Worm (Caenorhabditis elegans): Measurements from ENCODE around the gene F54C9.14.

DNA sequence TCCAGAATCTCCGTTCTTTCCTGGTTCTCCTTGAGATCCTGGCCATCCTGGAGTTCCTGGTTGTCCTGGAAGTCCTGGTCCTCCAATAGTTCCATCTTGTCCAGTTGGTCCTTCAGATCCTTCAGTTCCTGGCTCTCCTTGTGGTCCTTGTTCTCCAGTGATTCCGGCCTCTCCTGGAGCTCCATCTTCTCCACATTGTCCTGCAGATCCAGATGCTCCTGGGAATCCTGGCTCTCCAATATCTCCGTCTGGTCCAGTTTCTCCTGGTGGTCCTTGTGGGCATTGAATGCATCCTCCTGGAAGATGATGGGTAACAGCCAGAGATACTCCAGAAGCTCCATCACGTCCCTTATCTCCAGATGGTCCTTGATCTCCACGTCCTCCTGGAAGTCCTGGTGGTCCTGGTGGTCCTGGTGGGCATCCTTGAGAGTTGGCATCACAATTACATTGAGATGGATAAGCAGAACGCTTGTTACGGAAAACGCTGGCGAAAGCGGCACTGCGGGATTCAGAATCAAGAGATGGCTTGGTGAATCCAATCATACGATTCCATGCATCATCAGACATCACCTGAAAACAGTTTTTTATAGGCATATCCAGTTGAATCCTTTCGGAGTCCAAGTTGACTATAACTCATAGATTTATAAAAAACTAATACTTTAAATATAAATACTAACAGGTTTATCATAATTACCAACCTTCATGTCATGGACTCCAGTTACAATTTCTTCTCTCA, 6.3 kb downstream of the F54C9.14 start:
- TF ChIP-seq mab-5 (tag; optimal IDR thresholded peaks at IDR 0.05) (no peak), nhr-10 (tag; optimal IDR thresholded peaks at IDR 0.05) (no peak), nhr-25 (tag; optimal IDR thresholded peaks at IDR 0.05) (no peak), R02D3.7 (tag; optimal IDR thresholded peaks at IDR 0.05) (no peak), unc-62 (GFP tag; optimal IDR thresholded peaks at IDR 0.05) (no peak), Y55F3AM.14 (GFP tag; optimal IDR thresholded peaks at IDR 0.05) (no peak), sma-9 (GFP tag; optimal IDR thresholded peaks at IDR 0.05) (no peak), sma-9 (tag; optimal IDR thresholded peaks at IDR 0.05) (no peak), ZK546.5 (tag; optimal IDR thresholded peaks at IDR 0.05) (no peak), lsy-2 (tag; optimal IDR thresholded peaks at IDR 0.05) (no peak), nhr-77 (tag; optimal IDR thresholded peaks at IDR 0.05) (no peak), unc-39 (tag; optimal IDR thresholded peaks at IDR 0.05) (no peak)
